Fruit fly (Drosophila melanogaster) whole organism: ENCODE data around the gene sing.

Source experiments
- CG8478 ChIP-seq: fragments of >200 bp; optimal IDR thresholded peaks from 2 replicates; lab custom pipeline; 2018; ENCODE audit warnings: inconsistent platforms
- Dll ChIP-seq: fragments of >200 bp; optimal IDR thresholded peaks from 2 replicates; lab custom pipeline; 2017
- EcR ChIP-seq, 2 experiments: fragments of >200 bp; optimal IDR thresholded peaks; 2 replicates each; lab custom pipeline; 2017; ENCODE audit warnings: missing biosample characterization in 2 of 2, missing genetic modification characterization in 2 of 2, missing genetic modification reagents in 2 of 2
- pan ChIP-seq: fragments of >200 bp; optimal IDR thresholded peaks from 2 replicates; lab custom pipeline; 2017
- psq ChIP-seq: fragments of >200 bp; optimal IDR thresholded peaks from 2 replicates; lab custom pipeline; 2017
- usp ChIP-seq: fragments of >200 bp; optimal IDR thresholded peaks from 2 replicates; lab custom pipeline; 2017; ENCODE audit warnings: missing biosample characterization, missing genetic modification characterization, mixed read lengths

- no peak for TF ChIP-seq CG8478 (lab: Kevin White, UChicago)
- TF ChIP-seq psq (lab: Kevin White, UChicago) = no peak
- TF ChIP-seq Dll (lab: Kevin White, UChicago) = no peak
- no peak for TF ChIP-seq EcR (GFP tag; optimal IDR thresholded peaks at IDR 0.05; lab: Kevin White, UChicago)
- TF ChIP-seq usp = no peak
- TF ChIP-seq pan (lab: Kevin White, UChicago) = no peak
Measured at dm6 chrX:16724544-16724943, 45.4 kb downstream of the sing start.
